Fruit fly (Drosophila melanogaster): ENCODE data around the gene CG14671.

Gene CG14671

DNA sequence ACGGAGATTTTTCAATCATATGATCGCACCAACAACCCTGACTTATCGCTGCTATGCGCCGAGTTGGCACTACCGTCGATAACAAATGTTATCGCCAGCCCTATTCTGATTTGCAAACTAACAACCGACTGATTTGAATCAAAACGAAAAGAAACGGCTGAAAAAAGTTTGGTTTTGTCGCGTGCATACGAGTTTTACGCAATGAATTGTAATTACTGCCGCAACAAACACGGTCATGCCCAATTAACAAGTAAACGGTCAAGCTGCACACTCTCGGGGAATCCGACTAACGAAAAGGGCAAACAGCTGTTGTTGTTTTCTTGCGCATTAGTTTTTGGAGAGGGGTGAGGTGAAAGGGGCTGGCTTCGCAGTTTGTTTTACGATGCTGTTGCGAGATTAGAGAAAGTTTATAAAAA is at the start of gene CG14671, which contains the start of gene CG12746:
TSS of gene CG14671 (minus strand) at position 41 of the 416 bp plus-strand sequence.
TSS of gene CG12746 (plus strand) at position 91 of the 416 bp plus-strand sequence.
- no peak for TF ChIP-seq CG9948 (tag; optimal IDR thresholded peaks at IDR 0.05)
- TF ChIP-seq CG14655 (GFP tag; optimal IDR thresholded peaks at IDR 0.05): no peak
- TF ChIP-seq CG12605 (GFP tag; IDR thresholded peaks at IDR 0.05): no peak
- no peak for TF ChIP-seq Ets98B (GFP tag; IDR thresholded peaks at IDR 0.05)
- no peak for TF ChIP-seq CG34367 (tag; optimal IDR thresholded peaks at IDR 0.05)
- no peak for TF ChIP-seq CG17806 (tag; optimal IDR thresholded peaks at IDR 0.05)
- TF ChIP-seq CG4496 (GFP tag; IDR thresholded peaks at IDR 0.05): no peak
- no peak for TF ChIP-seq rn (GFP tag; IDR thresholded peaks at IDR 0.05)
- no peak for TF ChIP-seq Pif1B (GFP tag; optimal IDR thresholded peaks at IDR 0.05)
- no peak for TF ChIP-seq CG8159 (tag; optimal IDR thresholded peaks at IDR 0.05)
- TF ChIP-seq Snoo (tag; optimal IDR thresholded peaks at IDR 0.05): no peak

DNA sequence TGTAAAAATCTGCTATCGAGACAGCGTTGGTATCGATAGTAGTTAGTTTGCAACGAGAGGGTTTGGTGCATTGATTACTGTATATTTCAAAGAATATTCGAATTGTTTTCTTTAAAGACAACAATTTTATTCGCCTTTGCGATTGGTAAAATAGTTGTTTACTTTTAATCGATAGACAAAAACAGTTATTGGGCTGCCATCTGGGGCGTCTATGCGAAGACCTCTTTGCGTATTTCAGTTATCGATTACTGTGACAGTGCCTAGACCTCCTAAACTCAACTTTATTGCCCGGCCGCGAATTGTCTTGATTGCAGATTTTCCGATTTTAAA is 48.5 kb upstream of the CG14671 start, which contains the start of gene Atu:
TSS of gene Atu (plus strand) at position 245 of the 330 bp plus-strand sequence.
- TF ChIP-seq Ets98B (GFP tag; IDR thresholded peaks at IDR 0.05) (no peak), D1 (tag; optimal IDR thresholded peaks at IDR 0.05) (no peak), gl (tag; optimal IDR thresholded peaks at IDR 0.05) (no peak), CG34367 (tag; optimal IDR thresholded peaks at IDR 0.05) (no peak), CG4496 (GFP tag; IDR thresholded peaks at IDR 0.05) (no peak)

DNA sequence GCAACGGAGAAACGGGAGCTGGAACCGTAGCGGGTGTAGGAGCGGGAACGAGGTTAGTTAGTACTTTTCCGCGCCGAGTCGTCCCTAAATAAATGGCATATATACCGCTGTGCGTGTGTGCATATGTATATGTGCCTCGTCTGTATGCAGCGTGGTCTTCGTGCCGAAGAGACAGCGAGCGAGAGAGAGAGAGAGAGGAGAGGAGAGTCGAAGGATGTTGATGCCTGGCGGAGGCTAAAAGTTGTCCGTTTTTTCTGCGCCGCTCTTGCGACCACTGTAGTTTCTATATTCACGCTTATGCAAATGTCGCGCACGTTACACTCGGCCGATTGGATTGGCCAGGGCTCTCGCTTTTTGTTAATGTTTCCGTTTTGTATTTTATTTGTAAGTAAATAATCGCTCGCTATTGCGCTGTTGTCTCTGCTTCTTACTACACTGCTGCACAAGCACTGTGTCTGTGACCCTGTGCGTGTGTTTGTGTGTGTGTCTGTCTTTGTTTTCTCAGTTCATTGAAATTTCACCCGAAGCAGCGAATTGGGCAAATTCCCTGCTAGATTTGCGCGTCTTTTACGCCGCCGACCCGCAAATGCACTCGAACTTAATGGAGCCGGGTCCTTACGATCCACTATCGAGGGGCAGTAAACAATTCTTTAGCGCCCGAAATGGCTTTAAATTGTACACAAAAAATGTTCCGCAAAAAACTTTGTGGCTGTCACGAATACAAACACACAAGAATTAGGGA is 47.9 kb upstream of the CG14671 start, which contains the start of gene Rga:
TSS of gene Rga (minus strand) at position 741 of the 742 bp plus-strand sequence.
- TF ChIP-seq EcR (GFP tag; optimal IDR thresholded peaks at IDR 0.05) (peak; percentile 85), CG34367 (tag; optimal IDR thresholded peaks at IDR 0.05) (no peak), CG12605 (GFP tag; IDR thresholded peaks at IDR 0.05) (0 out of 2 replicates have a peak, but pooled peaks have one; percentile 24)

dm6 chr3R:5611733-5612132 is 47.1 kb upstream of the CG14671 start:
- TF ChIP-seq gl (tag; optimal IDR thresholded peaks at IDR 0.05) (no peak), CG17806 (tag; optimal IDR thresholded peaks at IDR 0.05) (no peak), D1 (tag; optimal IDR thresholded peaks at IDR 0.05) (no peak), CG32121 (GFP tag; IDR thresholded peaks at IDR 0.05) (no peak), CG14655 (GFP tag; optimal IDR thresholded peaks at IDR 0.05) (no peak), Ets98B (GFP tag; IDR thresholded peaks at IDR 0.05) (no peak), CG10348 (GFP tag; IDR thresholded peaks at IDR 0.05) (no peak), rn (GFP tag; IDR thresholded peaks at IDR 0.05) (no peak), CG8301 (tag; optimal IDR thresholded peaks at IDR 0.05) (no peak), CG34367 (tag; optimal IDR thresholded peaks at IDR 0.05) (no peak)

DNA sequence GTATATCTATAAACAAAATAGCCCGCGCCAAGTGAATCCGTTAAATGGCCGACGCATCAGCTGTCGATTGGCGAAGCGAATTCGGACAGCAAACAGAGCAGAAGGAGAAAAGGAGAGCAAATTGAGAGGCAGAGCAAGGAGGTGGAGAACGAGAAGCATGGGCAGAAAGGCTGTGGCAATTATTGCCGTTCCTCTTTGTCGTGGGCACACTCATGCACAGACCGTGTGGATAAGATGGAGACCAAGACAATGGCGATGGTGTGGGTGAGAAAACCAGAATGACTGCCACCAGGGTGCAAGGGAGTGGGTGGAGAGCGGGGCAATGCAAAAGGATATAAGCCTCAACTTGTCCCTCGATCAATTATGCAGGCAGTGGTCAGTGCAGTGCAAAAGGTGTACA is 46.6 kb upstream of the CG14671 start:
- TF ChIP-seq CG4496 (GFP tag; IDR thresholded peaks at IDR 0.05) (no peak), EcR (GFP tag; optimal IDR thresholded peaks at IDR 0.05) (peak; percentile 51)

DNA sequence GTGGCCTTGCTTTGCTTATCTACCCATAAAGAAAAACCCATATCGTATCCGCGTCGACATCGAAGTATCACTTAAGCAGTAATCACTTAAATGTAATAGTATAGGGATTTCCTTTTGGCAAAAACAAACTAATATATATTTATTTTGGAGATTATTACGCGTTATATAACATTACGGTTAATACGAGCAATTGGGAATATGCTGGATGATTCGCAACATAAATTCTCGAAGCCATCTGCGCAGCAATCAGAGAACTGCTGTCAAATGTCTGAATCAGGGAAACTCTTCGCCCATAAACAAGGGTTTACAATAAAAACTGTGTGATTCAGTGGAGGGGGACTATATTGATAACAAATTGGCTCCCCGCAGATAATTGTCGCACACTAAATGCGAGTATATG is 46.0 kb upstream of the CG14671 start:
- no peak for TF ChIP-seq Ets98B (GFP tag; IDR thresholded peaks at IDR 0.05)
- no peak for TF ChIP-seq CG9948 (tag; optimal IDR thresholded peaks at IDR 0.05)
- TF ChIP-seq CG13204 (GFP tag; optimal IDR thresholded peaks at IDR 0.05): no peak
- TF ChIP-seq CG15710 (tag; optimal IDR thresholded peaks at IDR 0.05): no peak
- no peak for TF ChIP-seq D1 (tag; optimal IDR thresholded peaks at IDR 0.05)
- TF ChIP-seq Pif1B (GFP tag; optimal IDR thresholded peaks at IDR 0.05): no peak
- no peak for TF ChIP-seq CG8159 (tag; optimal IDR thresholded peaks at IDR 0.05)

DNA sequence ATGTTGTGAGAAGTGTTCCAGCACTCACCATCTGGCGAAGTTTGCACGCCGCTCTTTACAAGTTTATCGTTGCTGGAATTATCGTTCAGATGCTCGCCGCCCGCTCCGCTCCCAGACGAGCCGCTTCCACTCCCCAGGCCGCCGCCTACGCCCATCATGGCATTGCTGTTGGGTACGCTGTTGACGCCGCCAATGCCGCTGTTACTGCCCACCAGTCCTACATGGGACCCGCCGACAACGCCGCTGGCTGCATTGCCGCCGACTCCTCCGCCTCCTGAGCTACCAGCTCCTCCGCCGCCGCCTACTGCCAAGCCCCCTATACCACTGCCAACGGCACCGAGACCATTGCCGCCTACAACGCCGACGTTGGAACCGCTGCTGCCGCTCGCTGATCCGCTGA is 43.8 kb upstream of the CG14671 start:
- TF ChIP-seq fd96Ca (GFP tag; IDR thresholded peaks at IDR 0.05) (0 out of 3 replicates have a peak, but pooled peaks have one; percentile 38), CG15710 (tag; optimal IDR thresholded peaks at IDR 0.05) (no peak)

DNA sequence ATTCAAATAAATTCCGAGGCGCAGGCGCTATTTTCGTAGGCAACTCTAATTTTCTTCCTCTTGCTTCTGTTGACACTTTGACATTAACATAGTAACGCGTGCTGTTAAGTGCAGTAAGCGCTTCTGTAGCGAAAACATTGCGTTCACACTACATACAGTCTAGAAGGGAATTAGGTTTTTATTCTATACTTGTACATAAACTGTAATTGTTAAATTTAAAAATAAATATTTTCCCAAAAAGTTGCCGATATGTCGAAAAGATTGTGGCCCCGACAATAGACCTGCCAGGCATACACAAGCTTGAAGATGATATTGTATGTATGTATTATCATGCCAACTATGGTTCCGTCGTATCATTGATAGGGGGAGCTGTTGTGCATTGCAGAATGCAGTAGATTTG is 41.9 kb upstream of the CG14671 start, which contains the start of gene asl:
TSS of gene asl (minus strand) at position 67 of the 400 bp plus-strand sequence.
- TF ChIP-seq CG15710 (tag; optimal IDR thresholded peaks at IDR 0.05) (peak; percentile 54), CG9948 (tag; optimal IDR thresholded peaks at IDR 0.05) (peak; percentile 39), rn (GFP tag; IDR thresholded peaks at IDR 0.05) (no peak), Snoo (tag; optimal IDR thresholded peaks at IDR 0.05) (peak; percentile 40), CG13204 (GFP tag; optimal IDR thresholded peaks at IDR 0.05) (no peak), CG32121 (GFP tag; IDR thresholded peaks at IDR 0.05) (peak; percentile 62; the same call in 1 of the 2 replicates), fd96Ca (GFP tag; IDR thresholded peaks at IDR 0.05) (peak; percentile 73), gl (tag; optimal IDR thresholded peaks at IDR 0.05) (no peak), CG10348 (GFP tag; IDR thresholded peaks at IDR 0.05) (no peak), CG14655 (GFP tag; optimal IDR thresholded peaks at IDR 0.05) (no peak), CG17806 (tag; optimal IDR thresholded peaks at IDR 0.05) (peak; percentile 55), CG8159 (tag; optimal IDR thresholded peaks at IDR 0.05) (peak; percentile 66), D1 (tag; optimal IDR thresholded peaks at IDR 0.05) (no peak), EcR (GFP tag; optimal IDR thresholded peaks at IDR 0.05) (no peak), Ets98B (GFP tag; IDR thresholded peaks at IDR 0.05) (peak; percentile 69), CG34367 (tag; optimal IDR thresholded peaks at IDR 0.05) (no peak), Pif1A (GFP tag; optimal IDR thresholded peaks at IDR 0.05) (no peak), CG12605 (GFP tag; IDR thresholded peaks at IDR 0.05) (no peak), CG8301 (tag; optimal IDR thresholded peaks at IDR 0.05) (no peak), CG4496 (GFP tag; IDR thresholded peaks at IDR 0.05) (peak; percentile 58; the same call in 1 of the 3 replicates), Pif1B (GFP tag; optimal IDR thresholded peaks at IDR 0.05) (no peak)

All from whole organism, pupa.